Worm (Caenorhabditis elegans): Measurements from ENCODE around the gene ZK512.8.

Gene ZK512.8

ce11 chrIII:9181246-9181645 is 35.4 kb downstream of the ZK512.8 start, which contains the start of gene tax-4:
tax-4 (plus strand) TSS chrIII:9181546.
- TF ChIP-seq ets-7 (tag; optimal IDR thresholded peaks at IDR 0.05) (no peak), hmbx-1 (tag; optimal IDR thresholded peaks at IDR 0.05) (no peak), tra-4 (tag; optimal IDR thresholded peaks at IDR 0.05) (no peak), hnd-1 (tag; optimal IDR thresholded peaks at IDR 0.05) (no peak), F13C5.2 (tag; optimal IDR thresholded peaks at IDR 0.05) (no peak), hmg-4 (GFP tag; optimal IDR thresholded peaks at IDR 0.05) (no peak), ceh-13 (GFP tag; optimal IDR thresholded peaks at IDR 0.05) (no peak), tbx-37 (GFP tag; conservative IDR thresholded peaks at IDR 0.05) (no peak), scrt-1 (GFP tag; IDR thresholded peaks at IDR 0.05) (no peak), sea-1 (GFP tag; conservative IDR thresholded peaks at IDR 0.05) (no peak), ama-1 (optimal IDR thresholded peaks at IDR 0.05) (no peak)

ce11 chrIII:9185722-9186121 is 39.9 kb downstream of the ZK512.8 start, which contains the start of gene ZC84.7:
ZC84.7 (plus strand) TSS chrIII:9186022.
- no peak for TF ChIP-seq hnd-1 (tag; optimal IDR thresholded peaks at IDR 0.05)
- no peak for TF ChIP-seq tbx-37 (GFP tag; conservative IDR thresholded peaks at IDR 0.05)
- no peak for TF ChIP-seq scrt-1 (GFP tag; IDR thresholded peaks at IDR 0.05)
- no peak for TF ChIP-seq hmbx-1 (tag; optimal IDR thresholded peaks at IDR 0.05)
- no peak for TF ChIP-seq F13C5.2 (tag; optimal IDR thresholded peaks at IDR 0.05)
- TF ChIP-seq pes-1 (GFP tag; IDR thresholded peaks at IDR 0.05) = no peak
- TF ChIP-seq ama-1 (optimal IDR thresholded peaks at IDR 0.05) = no peak
- TF ChIP-seq tbx-11 (GFP tag; IDR thresholded peaks at IDR 0.05) = no peak
- TF ChIP-seq B0310.2 (tag; optimal IDR thresholded peaks at IDR 0.05) = no peak
- TF ChIP-seq tra-4 (tag; optimal IDR thresholded peaks at IDR 0.05) = no peak

- no peak for TF ChIP-seq aly-1 (tag; optimal IDR thresholded peaks at IDR 0.05)
- no peak for TF ChIP-seq flt-1 (GFP tag; IDR thresholded peaks at IDR 0.05)
- peak; percentile 34 for TF ChIP-seq hmg-4 (GFP tag; optimal IDR thresholded peaks at IDR 0.05)
- TF ChIP-seq tbx-11 (GFP tag; IDR thresholded peaks at IDR 0.05) = no peak
Measured at ce11 chrIII:9191091-9191490, 45.2 kb downstream of the ZK512.8 start, which contains the start of gene cls-3. cls-3 (minus strand) TSS chrIII:9191109.
